Fruit fly (Drosophila melanogaster) S2 (cell line): ENCODE measurements around the gene CG7606.

Experiments
- CG8478 ChIP-seq: fragments of >200 bp; optimal IDR thresholded peaks from 2 replicates; lab custom pipeline; 2018
- CTCF ChIP-seq, 2 experiments: fragments of >200 bp; optimal IDR thresholded peaks; 2 replicates each; lab custom pipeline; 2018

- TF ChIP-seq CTCF (optimal IDR thresholded peaks at IDR 0.05; lab: Kevin White, UChicago): no peak
- TF ChIP-seq CG8478 (lab: Kevin White, UChicago): no peak
Observed at dm6 chr3R:17558630-17559029, 37.7 kb upstream of the CG7606 start, which contains the start of gene Hmx.
